Fruit fly (Drosophila melanogaster) Kc167 (cell line): Measurements from ENCODE around the gene wupA.

ENCODE experiments used
- Myc ChIP-seq: fragments of >200 bp; optimal IDR thresholded peaks from 2 replicates; lab custom pipeline; 2017; ENCODE audit warnings: missing external identifiers
- Sin3A ChIP-seq: fragments of >200 bp; optimal IDR thresholded peaks from 2 replicates; lab custom pipeline; 2018; ENCODE audit warnings: missing external identifiers
- h ChIP-seq: fragments of >200 bp; optimal IDR thresholded peaks from 3 replicates; lab custom pipeline; 2018; ENCODE audit warnings: missing external identifiers
- ttk ChIP-seq: sonication (Bioruptor generic); optimal IDR thresholded peaks from 2 replicates; lab custom pipeline; 2017; ENCODE audit warnings: missing external identifiers

DNA sequence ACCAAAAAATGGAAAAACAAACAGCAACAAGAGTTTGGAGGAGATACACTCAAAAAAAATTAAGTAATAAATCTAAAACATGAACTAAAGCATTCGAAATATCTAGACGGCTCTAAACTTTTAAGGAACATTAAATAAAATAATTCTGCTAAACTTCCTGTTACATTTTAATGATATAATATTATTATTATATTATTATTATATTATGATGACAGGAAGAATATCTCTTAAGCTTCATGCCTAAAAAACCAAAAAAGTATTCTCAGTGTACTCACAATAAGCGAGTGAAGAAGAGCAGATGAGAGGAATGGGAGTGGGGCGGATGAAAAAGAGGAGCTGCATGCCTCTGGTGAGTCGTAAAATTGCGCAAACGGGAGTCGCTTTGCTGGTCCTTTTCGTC is 58.6 kb downstream of the wupA start:
- TF ChIP-seq h (lab: Kevin White, UChicago) (no peak), Myc (lab: Kevin White, UChicago) (no peak), ttk (lab: Kevin White, UChicago) (no peak), Sin3A (lab: Kevin White, UChicago) (no peak)
